Fruit fly (Drosophila melanogaster) whole organism, embryonic: ENCODE data around the gene pall.
A peak's percentile ranks its signal among the peaks of the same experiment; 100 is the strongest.

ENCODE experiments used
- Atf3 ChIP-seq: fragments of 200-800 bp; sonication (Bioruptor generic); optimal IDR thresholded peaks from 3 replicates; lab custom pipeline; 2016; ENCODE audit warnings: missing biosample characterization, missing genetic modification characterization
- Bdp1 ChIP-seq: fragments of 200-800 bp; sonication (Bioruptor generic); optimal IDR thresholded peaks from 3 replicates; lab custom pipeline; 2016; ENCODE audit warnings: missing biosample characterization, missing genetic modification characterization
- CG10565 ChIP-seq: fragments of 200-800 bp; sonication (Bioruptor generic); optimal IDR thresholded peaks from 3 replicates; lab custom pipeline; 2016; ENCODE audit warnings: missing biosample characterization, mild to moderate bottlenecking, missing genetic modification characterization
- CG12299 ChIP-seq: fragments of 200-800 bp; sonication (Bioruptor generic); optimal IDR thresholded peaks from 2 replicates; lab custom pipeline; 2018; ENCODE audit warnings: missing biosample characterization, mild to moderate bottlenecking, missing genetic modification characterization
- CG13424 ChIP-seq: fragments of 200-800 bp; sonication (Bioruptor generic); optimal IDR thresholded peaks from 2 replicates; lab custom pipeline; 2019; ENCODE audit warnings: missing biosample characterization, mild to moderate bottlenecking, missing genetic modification characterization, moderate library complexity
- CG14014 ChIP-seq: fragments of 200-800 bp; sonication (Bioruptor generic); IDR thresholded peaks from 2 replicates; pipeline ENCODE4 v1.3.6; 2022; ENCODE audit warnings: missing biosample characterization, missing genetic modification characterization
- CG15073 ChIP-seq: fragments of 200-800 bp; sonication (Bioruptor generic); optimal IDR thresholded peaks from 2 replicates; lab custom pipeline; 2016; ENCODE audit warnings: missing biosample characterization, missing genetic modification characterization
- CG15269 ChIP-seq: fragments of 200-800 bp; sonication (Bioruptor generic); optimal IDR thresholded peaks from 2 replicates; lab custom pipeline; 2018; ENCODE audit warnings: missing biosample characterization, mild to moderate bottlenecking, missing genetic modification characterization, moderate library complexity
- CG2199 ChIP-seq: fragments of 200-800 bp; sonication (Bioruptor generic); IDR thresholded peaks from 3 replicates; pipeline ENCODE4 v1.3.6; 2022; ENCODE audit warnings: missing biosample characterization, missing genetic modification characterization
- CG2889 ChIP-seq: fragments of 200-800 bp; sonication (Bioruptor generic); IDR thresholded peaks from 3 replicates; pipeline ENCODE4 v1.3.6; 2022; ENCODE audit warnings: missing biosample characterization, missing genetic modification characterization
- CG32532 ChIP-seq: fragments of 200-800 bp; sonication (Bioruptor generic); IDR thresholded peaks from 2 replicates; pipeline ENCODE4 v1.3.6; 2022; ENCODE audit warnings: missing biosample characterization, missing genetic modification characterization
- CG4360 ChIP-seq: fragments of 200-800 bp; sonication (Bioruptor generic); IDR thresholded peaks from 2 replicates; pipeline ENCODE4 v1.3.6; 2022; ENCODE audit warnings: missing biosample characterization, missing genetic modification characterization
- CG4617 ChIP-seq: fragments of 200-800 bp; sonication (Bioruptor generic); optimal IDR thresholded peaks from 3 replicates; lab custom pipeline; 2016; ENCODE audit warnings: missing biosample characterization, missing genetic modification characterization, borderline replicate concordance
- CG6254 ChIP-seq: fragments of 200-800 bp; sonication (Bioruptor generic); optimal IDR thresholded peaks from 3 replicates; lab custom pipeline; 2017; ENCODE audit warnings: mild to moderate bottlenecking, missing biosample characterization, missing genetic modification reagents, missing genetic modification characterization
- CG6272 ChIP-seq: fragments of 200-800 bp; sonication (Bioruptor generic); IDR thresholded peaks from 2 replicates; pipeline ENCODE4 v1.3.6; 2022; ENCODE audit warnings: missing biosample characterization, missing genetic modification characterization
- CG7357 ChIP-seq: fragments of 200-800 bp; sonication (Bioruptor generic); IDR thresholded peaks from 3 replicates; pipeline ENCODE4 v1.3.6; 2022; ENCODE audit warnings: missing biosample characterization, missing genetic modification characterization
- CHES-1-like ChIP-seq: fragments of 200-800 bp; sonication (Bioruptor generic); optimal IDR thresholded peaks from 2 replicates; lab custom pipeline; 2016; ENCODE audit warnings: missing biosample characterization, missing genetic modification characterization
- Doc2 ChIP-seq: fragments of 200-800 bp; sonication (Bioruptor generic); IDR thresholded peaks from 2 replicates; pipeline ENCODE4 v1.3.6; 2022; ENCODE audit warnings: missing biosample characterization, missing genetic modification characterization
- Doc3 ChIP-seq: fragments of 200-800 bp; sonication (Bioruptor generic); IDR thresholded peaks from 3 replicates; pipeline ENCODE4 v1.3.6; 2022; ENCODE audit warnings: missing biosample characterization, missing genetic modification characterization; ENCODE audit not compliant: partially characterized antibody
- NC2β ChIP-seq: fragments of 200-800 bp; sonication (Bioruptor generic); optimal IDR thresholded peaks from 2 replicates; lab custom pipeline; 2016; ENCODE audit warnings: missing biosample characterization, missing genetic modification characterization
- Nf-YA ChIP-seq: fragments of 200-800 bp; sonication (Bioruptor generic); IDR thresholded peaks from 2 replicates; pipeline ENCODE4 v1.3.6; 2022; ENCODE audit warnings: missing biosample characterization, missing genetic modification characterization
- Oli ChIP-seq: fragments of 200-800 bp; sonication (Bioruptor generic); optimal IDR thresholded peaks from 2 replicates; lab custom pipeline; 2018; ENCODE audit warnings: missing biosample characterization, mild to moderate bottlenecking, missing genetic modification characterization, moderate library complexity
- Poxn ChIP-seq: fragments of 200-800 bp; sonication (Bioruptor generic); IDR thresholded peaks from 2 replicates; pipeline ENCODE4 v1.3.6; 2022; ENCODE audit warnings: missing biosample characterization, missing genetic modification characterization
- Sry-δ ChIP-seq: fragments of 200-800 bp; sonication (Bioruptor generic); optimal IDR thresholded peaks from 2 replicates; lab custom pipeline; 2016; ENCODE audit warnings: missing biosample characterization, missing genetic modification characterization
- Usf ChIP-seq: fragments of 200-800 bp; sonication (Bioruptor generic); optimal IDR thresholded peaks from 2 replicates; lab custom pipeline; 2017; ENCODE audit warnings: missing genotype, missing biosample characterization, missing genetic modification characterization
- Xbp1 ChIP-seq: fragments of 200-800 bp; sonication (Bioruptor generic); optimal IDR thresholded peaks from 3 replicates; lab custom pipeline; 2016; ENCODE audit warnings: missing biosample characterization, mild to moderate bottlenecking, missing genetic modification characterization
- amos ChIP-seq: fragments of 200-800 bp; sonication (Bioruptor generic); IDR thresholded peaks from 2 replicates; pipeline ENCODE4 v1.3.6; 2022; ENCODE audit warnings: missing biosample characterization, missing genetic modification characterization; ENCODE audit not compliant: partially characterized antibody
- ase ChIP-seq: fragments of 200-800 bp; sonication (Bioruptor generic); IDR thresholded peaks from 3 replicates; pipeline ENCODE4 v1.3.6; 2022; ENCODE audit warnings: missing biosample characterization, missing genetic modification characterization
- br ChIP-seq: fragments of >200 bp; optimal IDR thresholded peaks from 2 replicates; lab custom pipeline; 2017
- bsh ChIP-seq, 2 experiments: fragments of 200-800 bp; sonication (Bioruptor generic); optimal IDR thresholded peaks; 2 replicates each; lab custom pipeline; 2017 to 2018; ENCODE audit warnings: mild to moderate bottlenecking in 2 of 2, missing biosample characterization in 2 of 2, missing genetic modification characterization in 2 of 2, moderate library complexity in 1 of 2
- btn ChIP-seq: fragments of 200-800 bp; sonication (Bioruptor generic); optimal IDR thresholded peaks from 2 replicates; lab custom pipeline; 2016; ENCODE audit warnings: missing biosample characterization, missing genetic modification characterization
- caup ChIP-seq: fragments of 200-800 bp; sonication (Bioruptor generic); optimal IDR thresholded peaks from 3 replicates; lab custom pipeline; 2017; ENCODE audit warnings: missing biosample characterization, mild to moderate bottlenecking, missing genetic modification characterization, moderate library complexity; ENCODE audit not compliant: severe bottlenecking
- chm ChIP-seq: fragments of 200-800 bp; sonication (Bioruptor generic); IDR thresholded peaks from 2 replicates; pipeline ENCODE4 v1.3.6; 2022; ENCODE audit warnings: missing biosample characterization, missing genetic modification characterization
- dm ChIP-seq: fragments of 200-800 bp; sonication (Bioruptor generic); optimal IDR thresholded peaks from 3 replicates; lab custom pipeline; 2016; ENCODE audit warnings: missing biosample characterization, missing genetic modification characterization
- gcm ChIP-seq: fragments of 200-800 bp; sonication (Bioruptor generic); optimal IDR thresholded peaks from 2 replicates; lab custom pipeline; 2019; ENCODE audit warnings: missing biosample characterization, mild to moderate bottlenecking, missing genetic modification characterization, moderate library complexity
- grn ChIP-seq: fragments of 200-800 bp; sonication (Bioruptor generic); optimal IDR thresholded peaks from 3 replicates; lab custom pipeline; 2017; ENCODE audit warnings: missing biosample characterization, missing genetic modification characterization
- gt ChIP-seq: fragments of 200-800 bp; sonication (Bioruptor generic); IDR thresholded peaks from 2 replicates; pipeline ENCODE4 v1.3.6; 2022; ENCODE audit warnings: missing biosample characterization, missing genetic modification characterization
- knrl ChIP-seq: fragments of 200-800 bp; sonication (Bioruptor generic); IDR thresholded peaks from 3 replicates; pipeline ENCODE4 v1.3.6; 2022; ENCODE audit warnings: missing biosample characterization, missing genetic modification characterization; ENCODE audit not compliant: partially characterized antibody
- lab ChIP-seq: fragments of 200-800 bp; sonication (Bioruptor generic); optimal IDR thresholded peaks from 3 replicates; lab custom pipeline; 2017; ENCODE audit warnings: missing biosample characterization, missing genetic modification characterization, mild to moderate bottlenecking, moderate library complexity, missing genetic modification reagents
- lmd ChIP-seq: fragments of 200-800 bp; sonication (Bioruptor generic); IDR thresholded peaks from 2 replicates; pipeline ENCODE4 v1.3.6; 2022; ENCODE audit warnings: missing biosample characterization, missing genetic modification characterization
- mirr ChIP-seq: fragments of 200-800 bp; sonication (Bioruptor generic); optimal IDR thresholded peaks from 3 replicates; lab custom pipeline; 2018; ENCODE audit warnings: missing biosample characterization, mild to moderate bottlenecking, missing genetic modification characterization
- nau ChIP-seq: fragments of 200-800 bp; sonication (Bioruptor generic); optimal IDR thresholded peaks from 3 replicates; lab custom pipeline; 2017; ENCODE audit warnings: missing biosample characterization, mild to moderate bottlenecking, missing genetic modification characterization, missing genetic modification reagents
- oc ChIP-seq: fragments of 200-800 bp; sonication (Bioruptor generic); optimal IDR thresholded peaks from 2 replicates; lab custom pipeline; 2018; ENCODE audit warnings: missing biosample characterization, mild to moderate bottlenecking, missing genetic modification characterization, moderate library complexity
- phol ChIP-seq: fragments of 200-800 bp; sonication (Bioruptor generic); optimal IDR thresholded peaks from 3 replicates; lab custom pipeline; 2018; ENCODE audit warnings: missing biosample characterization, mild to moderate bottlenecking, missing genetic modification characterization, moderate library complexity
- pzg ChIP-seq: fragments of 200-800 bp; sonication (Bioruptor generic); optimal IDR thresholded peaks from 3 replicates; lab custom pipeline; 2018; ENCODE audit warnings: missing biosample characterization, mild to moderate bottlenecking, missing genetic modification characterization, moderate library complexity
- repo ChIP-seq: fragments of 200-800 bp; sonication (Bioruptor generic); optimal IDR thresholded peaks from 2 replicates; lab custom pipeline; 2016; ENCODE audit warnings: missing biosample characterization, missing genetic modification characterization
- sim ChIP-seq: fragments of 200-800 bp; sonication (Bioruptor generic); IDR thresholded peaks from 2 replicates; pipeline ENCODE4 v1.3.6; 2022; ENCODE audit warnings: missing biosample characterization, missing genetic modification characterization
- ssp ChIP-seq: fragments of 200-800 bp; sonication (Bioruptor generic); IDR thresholded peaks from 2 replicates; pipeline ENCODE4 v1.3.6; 2022; ENCODE audit warnings: missing biosample characterization, missing genetic modification characterization
- tgo ChIP-seq: fragments of 200-800 bp; sonication (Bioruptor generic); IDR thresholded peaks from 3 replicates; pipeline ENCODE4 v1.3.6; 2022; ENCODE audit warnings: missing biosample characterization, missing genetic modification characterization
- tin ChIP-seq: fragments of 200-800 bp; sonication (Bioruptor generic); optimal IDR thresholded peaks from 3 replicates; lab custom pipeline; 2016; ENCODE audit warnings: missing biosample characterization, missing genetic modification characterization
- tx ChIP-seq: fragments of 200-800 bp; sonication (Bioruptor generic); optimal IDR thresholded peaks from 2 replicates; lab custom pipeline; 2016; ENCODE audit warnings: missing biosample characterization, missing genetic modification characterization

pall gene

dm6 chr3L:9457619-9458092 is 29.9 kb downstream of the pall start, which contains the start of gene CG3437 (continued):
- TF ChIP-seq Doc3 (no peak), Sry-δ (GFP tag; lab: Kevin White, UChicago) (peak; percentile 78), Usf (GFP tag; lab: Kevin White, UChicago) (peak; percentile 99), grn (GFP tag; lab: Kevin White, UChicago) (peak; percentile 80), tx (GFP tag; lab: Kevin White, UChicago) (peak; percentile 98), CG6272 (GFP tag; lab: Robert Waterston, UW) (peak; percentile 99), CG32532 (peak; percentile 99), tin (GFP tag; lab: Kevin White, UChicago) (peak; percentile 98), CG4360 (GFP tag; lab: Robert Waterston, UW) (peak; percentile 91), lab (peak; percentile 100), br (lab: Kevin White, UChicago) (no peak), pzg (GFP tag; lab: Kevin White, UChicago) (peak; percentile 53), CG15269 (tag; lab: Kevin White, UChicago) (peak; percentile 99), Xbp1 (GFP tag; lab: Kevin White, UChicago) (peak; percentile 99), Bdp1 (GFP tag; lab: Kevin White, UChicago) (peak; percentile 94), dm (GFP tag; lab: Kevin White, UChicago) (peak; percentile 95), sim (GFP tag; lab: Robert Waterston, UW) (peak; percentile 99), knrl (GFP tag; lab: Robert Waterston, UW) (peak; percentile 40; the same call in 1 of the 3 replicates), tgo (GFP tag; lab: Robert Waterston, UW) (peak; percentile 99), mirr (GFP tag; lab: Kevin White, UChicago) (peak; percentile 99), Oli (tag; lab: Kevin White, UChicago) (peak; percentile 99), btn (GFP tag; lab: Kevin White, UChicago) (peak; percentile 97), CG15073 (GFP tag; lab: Kevin White, UChicago) (peak; percentile 89), CG2199 (GFP tag; lab: Robert Waterston, UW) (peak; percentile 99), CG2889 (GFP tag; lab: Robert Waterston, UW) (peak; percentile 98), lmd (GFP tag; lab: Robert Waterston, UW) (peak; percentile 99), chm (peak; percentile 99), bsh (GFP tag; optimal IDR thresholded peaks at IDR 0.05; lab: Kevin White, UChicago) (peak; percentile 98 to 99), CG14014 (GFP tag; lab: Robert Waterston, UW) (peak; percentile 99), ase (GFP tag; lab: Robert Waterston, UW) (peak; percentile 99), CHES-1-like (peak; percentile 99), CG13424 (tag; lab: Kevin White, UChicago) (peak; percentile 99), amos (GFP tag; lab: Robert Waterston, UW) (peak; percentile 44; the same call in 1 of the 2 replicates), gcm (peak; percentile 97), NC2β (peak; percentile 97), CG6254 (GFP tag; lab: Kevin White, UChicago) (peak; percentile 96), caup (GFP tag; lab: Kevin White, UChicago) (peak; percentile 99), nau (GFP tag; lab: Kevin White, UChicago) (peak; percentile 98), Poxn (peak; percentile 96), CG10565 (GFP tag; lab: Kevin White, UChicago) (peak; percentile 92), CG12299 (tag; lab: Kevin White, UChicago) (peak; percentile 97), Nf-YA (GFP tag; lab: Robert Waterston, UW) (peak; percentile 98), repo (GFP tag; lab: Kevin White, UChicago) (peak; percentile 98), ssp (GFP tag; lab: Robert Waterston, UW) (peak; percentile 95), Atf3 (peak; percentile 98), oc (tag; lab: Kevin White, UChicago) (peak; percentile 98), CG7357 (GFP tag; lab: Robert Waterston, UW) (peak; percentile 97), phol (tag; lab: Kevin White, UChicago) (peak; percentile 100), CG4617 (peak; percentile 98), gt (GFP tag; lab: Robert Waterston, UW) (peak; percentile 99), Doc2 (GFP tag; lab: Robert Waterston, UW) (peak; percentile 98)
